Worm (Caenorhabditis elegans) whole organism, mixed stage, embryonic: Measurements from ENCODE around the gene srh-42.

Experiments
- M03D4.4 ChIP-seq: sonication (generic microtip); optimal IDR thresholded peaks from 2 replicates; lab custom pipeline; 2017; ENCODE audit warnings: mild to moderate bottlenecking, missing genetic modification characterization, missing compliant biosample characterization
- blmp-1 ChIP-seq: fragments of 150-350 bp; optimal IDR thresholded peaks from 2 replicates; lab custom pipeline; 2014; ENCODE audit warnings: missing biosample characterization, missing genetic modification characterization
- ceh-43 ChIP-seq: fragments of 200-800 bp; sonication (Bioruptor generic); optimal IDR thresholded peaks from 2 replicates; lab custom pipeline; 2018; ENCODE audit warnings: mild to moderate bottlenecking, missing genetic modification characterization, moderate library complexity, missing compliant biosample characterization
- ceh-83 ChIP-seq: fragments of 200-800 bp; sonication (Bioruptor generic); optimal IDR thresholded peaks from 2 replicates; lab custom pipeline; 2018; ENCODE audit warnings: mild to moderate bottlenecking, missing genetic modification characterization, missing compliant biosample characterization
- elt-3 ChIP-seq: fragments of 150-350 bp; optimal IDR thresholded peaks from 2 replicates; lab custom pipeline; 2014; ENCODE audit warnings: missing biosample characterization, missing genetic modification characterization
- lsy-2 ChIP-seq: fragments of 150-350 bp; optimal IDR thresholded peaks from 2 replicates; lab custom pipeline; 2014; ENCODE audit warnings: missing biosample characterization, missing genetic modification characterization
- nhr-237 ChIP-seq: fragments of 150-350 bp; optimal IDR thresholded peaks from 2 replicates; lab custom pipeline; 2014; ENCODE audit warnings: missing biosample characterization, missing genetic modification characterization
- nhr-28 ChIP-seq: fragments of 150-350 bp; optimal IDR thresholded peaks from 2 replicates; lab custom pipeline; 2014; ENCODE audit warnings: missing biosample characterization, missing genetic modification characterization
- nhr-76 ChIP-seq: sonication (generic microtip); optimal IDR thresholded peaks from 2 replicates; lab custom pipeline; 2017; ENCODE audit warnings: missing biosample characterization, missing genetic modification characterization
- pha-4 ChIP-seq: fragments of 150-350 bp; optimal IDR thresholded peaks from 2 replicates; lab custom pipeline; 2018; ENCODE audit warnings: missing biosample characterization, missing genetic modification reagents, missing genetic modification characterization
- snpc-4 ChIP-seq: fragments of 150-350 bp; optimal IDR thresholded peaks from 2 replicates; lab custom pipeline; 2014; ENCODE audit warnings: missing biosample characterization, missing genetic modification characterization
- sptf-1 ChIP-seq: sonication (generic microtip); optimal IDR thresholded peaks from 2 replicates; lab custom pipeline; 2017; ENCODE audit warnings: mild to moderate bottlenecking, missing genetic modification characterization, moderate library complexity, missing compliant biosample characterization
- unc-62 ChIP-seq: fragments of 150-350 bp; optimal IDR thresholded peaks from 2 replicates; lab custom pipeline; 2014; ENCODE audit warnings: missing biosample characterization, missing genetic modification reagents, missing genetic modification characterization

DNA sequence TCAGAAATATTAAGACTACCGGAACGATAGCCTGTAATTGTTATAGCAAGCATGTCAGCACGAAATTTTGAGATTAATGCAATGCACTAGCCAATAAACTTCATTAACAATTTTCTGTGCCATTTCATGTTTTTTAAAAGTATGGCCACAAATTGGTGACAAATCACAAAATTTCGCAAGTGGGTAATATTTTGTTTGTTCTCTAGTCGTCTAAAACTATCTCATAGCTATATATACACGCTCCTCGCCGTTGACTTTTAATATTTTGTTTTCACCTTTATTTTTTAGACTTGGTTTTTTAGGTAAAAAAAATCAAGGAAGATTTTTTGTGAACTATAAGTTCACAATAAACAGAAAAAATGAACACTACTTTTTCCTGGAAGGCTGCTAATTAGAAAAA lies 2.0 kb upstream of the srh-42 start:
- TF ChIP-seq unc-62 (GFP tag; lab: Kevin White, UChicago) (no peak), nhr-76 (tag; lab: Kevin White, UChicago) (no peak), lsy-2 (tag; lab: Kevin White, UChicago) (no peak), elt-3 (no peak), M03D4.4 (tag; lab: Kevin White, UChicago) (no peak), pha-4 (tag; lab: Kevin White, UChicago) (no peak), nhr-237 (tag; lab: Kevin White, UChicago) (no peak), nhr-28 (tag; lab: Kevin White, UChicago) (no peak), ceh-83 (GFP tag; lab: Kevin White, UChicago) (no peak), snpc-4 (no peak), blmp-1 (tag; lab: Kevin White, UChicago) (no peak), sptf-1 (tag; lab: Kevin White, UChicago) (no peak), ceh-43 (GFP tag; lab: Kevin White, UChicago) (no peak)
